Worm (Caenorhabditis elegans): ENCODE measurements around the gene rps-11.

DNA sequence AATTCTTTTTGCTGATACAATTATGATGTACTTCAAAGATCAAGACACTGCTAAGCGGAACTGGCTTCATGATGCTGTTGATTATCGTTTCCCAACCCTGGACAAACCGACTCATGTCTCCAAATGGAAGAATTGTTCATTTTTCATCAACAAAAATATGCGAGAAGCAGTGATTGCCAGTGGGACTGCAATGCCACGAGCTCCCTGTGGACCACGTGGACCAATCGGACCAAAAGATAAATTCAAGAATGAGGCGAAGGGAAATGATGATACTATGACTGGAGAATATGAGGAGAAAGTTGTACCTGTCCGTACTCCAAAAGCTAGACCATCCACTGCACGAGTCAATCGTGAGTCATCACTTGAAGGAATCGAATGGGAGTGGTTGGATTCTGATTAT, 16.0 kb upstream of the rps-11 start:
- TF ChIP-seq ama-1 (optimal IDR thresholded peaks at IDR 0.05) (no peak), ama-1 (GFP tag; optimal IDR thresholded peaks at IDR 0.05) (no peak), athp-1 (tag; optimal IDR thresholded peaks at IDR 0.05) (no peak), F49E8.2 (tag; optimal IDR thresholded peaks at IDR 0.05; ENCODE audit: insufficient read depth) (no peak), him-1 (tag; optimal IDR thresholded peaks at IDR 0.05) (no peak), cebp-2 (GFP tag; IDR thresholded peaks at IDR 0.05) (no peak), tlf-1 (GFP tag; optimal IDR thresholded peaks at IDR 0.05) (no peak), lin-35 (GFP tag; optimal IDR thresholded peaks at IDR 0.05) (no peak)

Data from whole organism, young adult.